Worm (Caenorhabditis elegans): ENCODE results near the gene acbp-3.

ce11 chrX:10890965-10891364 is 12.1 kb upstream of the acbp-3 start, which contains the start of gene F47B10.4:
- TF ChIP-seq aha-1 (tag; optimal IDR thresholded peaks at IDR 0.05) (no peak), nhr-12 (tag; optimal IDR thresholded peaks at IDR 0.05) (no peak), C16A3.4 (tag; optimal IDR thresholded peaks at IDR 0.05) (no peak), nhr-76 (tag; optimal IDR thresholded peaks at IDR 0.05) (no peak), unc-62 (GFP tag; optimal IDR thresholded peaks at IDR 0.05) (no peak), ceh-88 (GFP tag; IDR thresholded peaks at IDR 0.05) (no peak), mdl-1 (tag; optimal IDR thresholded peaks at IDR 0.05) (no peak), lin-15B (tag; optimal IDR thresholded peaks at IDR 0.05) (no peak), aly-2 (tag; optimal IDR thresholded peaks at IDR 0.05) (no peak), snpc-4 (tag; optimal IDR thresholded peaks at IDR 0.05) (no peak)
